Worm (Caenorhabditis elegans) whole organism, midembryonic: Measurements from ENCODE around the gene clec-83.

Experiments used
- cog-1 ChIP-seq: sonication (generic microtip); optimal IDR thresholded peaks from 2 replicates; lab custom pipeline; 2016; ENCODE audit warnings: missing genetic modification characterization, missing compliant biosample characterization
- flt-1 ChIP-seq: fragments of 200-800 bp; sonication (Bioruptor generic); IDR thresholded peaks from 2 replicates; pipeline ENCODE4 v1.3.6; 2022; ENCODE audit warnings: missing genetic modification characterization, missing compliant biosample characterization
- klf-2 ChIP-seq: fragments of 200-800 bp; sonication (Bioruptor generic); conservative IDR thresholded peaks from 2 replicates; pipeline ENCODE4 v1.3.6; 2022; ENCODE audit warnings: missing genetic modification reagents, missing genetic modification characterization, missing compliant biosample characterization
- ref-1 ChIP-seq: fragments of 200-800 bp; sonication (Bioruptor generic); conservative IDR thresholded peaks from 2 replicates; pipeline ENCODE4 v1.3.6; 2022; ENCODE audit warnings: missing genetic modification reagents, missing genetic modification characterization, missing compliant biosample characterization
- ztf-23 ChIP-seq: fragments of 200-800 bp; sonication (Bioruptor generic); IDR thresholded peaks from 2 replicates; pipeline ENCODE4 v1.3.6; 2022; ENCODE audit warnings: missing genetic modification reagents, missing genetic modification characterization, missing compliant biosample characterization
- ztf-29 ChIP-seq: fragments of 200-800 bp; sonication (Bioruptor generic); IDR thresholded peaks from 2 replicates; pipeline ENCODE4 v1.3.6; 2022; ENCODE audit warnings: missing genetic modification reagents, missing genetic modification characterization, missing compliant biosample characterization

DNA sequence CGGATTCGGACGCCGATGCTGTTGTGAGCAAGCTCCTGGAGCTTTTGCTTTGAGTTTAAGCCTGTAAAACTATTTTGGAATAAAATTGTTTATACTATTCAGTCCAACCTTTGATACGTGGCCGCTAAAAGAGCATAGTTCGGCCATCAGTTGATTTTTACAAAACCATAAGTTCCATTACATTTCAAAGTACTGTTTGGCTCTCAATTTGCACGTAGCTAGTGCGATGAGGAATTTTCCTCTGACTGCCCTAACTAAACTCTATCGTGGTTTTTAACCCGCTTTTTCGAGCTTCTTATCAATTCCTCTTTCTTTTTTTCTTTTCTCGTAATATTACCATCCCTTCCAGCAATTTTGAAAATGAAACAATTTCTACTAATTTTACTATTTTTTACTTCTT, 17.8 kb downstream of the clec-83 start, which contains the start of gene clec-80:
- TF ChIP-seq klf-2 (GFP tag; lab: Robert Waterston, UW), result no peak
- no peak for TF ChIP-seq flt-1 (GFP tag; lab: Robert Waterston, UW)
- no peak for TF ChIP-seq ref-1 (GFP tag; lab: Robert Waterston, UW)
- no peak for TF ChIP-seq ztf-29 (GFP tag; lab: Robert Waterston, UW)
- TF ChIP-seq ztf-23 (GFP tag; lab: Robert Waterston, UW), result no peak
- TF ChIP-seq cog-1, result no peak
